Worm (Caenorhabditis elegans) whole organism, late embryonic: ENCODE measurements around the gene M163.11.

Experiments
- C38D4.7 ChIP-seq: fragments of 200-800 bp; sonication (Bioruptor generic); optimal IDR thresholded peaks from 2 replicates; lab custom pipeline; 2018; ENCODE audit warnings: mild to moderate bottlenecking, missing genetic modification characterization, moderate library complexity, missing compliant biosample characterization
- F13H6.1 ChIP-seq: sonication (generic microtip); optimal IDR thresholded peaks from 2 replicates; lab custom pipeline; 2016; ENCODE audit warnings: missing genetic modification characterization, missing compliant biosample characterization
- K02D7.2 ChIP-seq: sonication (generic microtip); optimal IDR thresholded peaks from 2 replicates; lab custom pipeline; 2017; ENCODE audit warnings: mild to moderate bottlenecking, missing genetic modification characterization, missing compliant biosample characterization
- K09A11.1 ChIP-seq: sonication (generic microtip); optimal IDR thresholded peaks from 2 replicates; lab custom pipeline; 2017; ENCODE audit warnings: antibody characterized with exemption, mild to moderate bottlenecking, missing genetic modification characterization, missing compliant biosample characterization; ENCODE audit not compliant: insufficient read depth
- T23F11.4 ChIP-seq: fragments of 200-800 bp; sonication (Bioruptor generic); optimal IDR thresholded peaks from 2 replicates; lab custom pipeline; 2018; ENCODE audit warnings: mild to moderate bottlenecking, missing genetic modification characterization, missing compliant biosample characterization
- Y22D7AL.16 ChIP-seq: sonication (generic microtip); optimal IDR thresholded peaks from 2 replicates; lab custom pipeline; 2016; ENCODE audit warnings: missing genetic modification characterization, missing compliant biosample characterization
- ahr-1 ChIP-seq: sonication (generic microtip); optimal IDR thresholded peaks from 2 replicates; lab custom pipeline; 2016; ENCODE audit warnings: missing genetic modification characterization, missing compliant biosample characterization
- ama-1 ChIP-seq: fragments of 150-350 bp; optimal IDR thresholded peaks from 2 replicates; lab custom pipeline; 2014
- ceh-14 ChIP-seq: sonication (generic microtip); optimal IDR thresholded peaks from 2 replicates; lab custom pipeline; 2016; ENCODE audit warnings: missing genotype, missing genetic modification characterization, missing compliant biosample characterization
- ceh-18 ChIP-seq: sonication (generic microtip); optimal IDR thresholded peaks from 2 replicates; lab custom pipeline; 2016; ENCODE audit warnings: missing genetic modification characterization, missing compliant biosample characterization
- ceh-22 ChIP-seq: sonication (generic microtip); optimal IDR thresholded peaks from 2 replicates; lab custom pipeline; 2017; ENCODE audit warnings: missing biosample characterization, missing genetic modification characterization
- ceh-30 ChIP-seq: fragments of 150-350 bp; optimal IDR thresholded peaks from 2 replicates; lab custom pipeline; 2014; ENCODE audit warnings: missing biosample characterization, missing genetic modification characterization
- ceh-34 ChIP-seq: sonication (generic microtip); optimal IDR thresholded peaks from 2 replicates; lab custom pipeline; 2016; ENCODE audit warnings: mild to moderate bottlenecking, missing genetic modification characterization, missing compliant biosample characterization
- ceh-6 ChIP-seq: fragments of 200-800 bp; sonication (Bioruptor generic); optimal IDR thresholded peaks from 2 replicates; lab custom pipeline; 2018; ENCODE audit warnings: mild to moderate bottlenecking, missing genetic modification characterization, missing compliant biosample characterization
- che-1 ChIP-seq: sonication (generic microtip); optimal IDR thresholded peaks from 2 replicates; lab custom pipeline; 2016; ENCODE audit warnings: mild to moderate bottlenecking, missing genetic modification characterization, missing compliant biosample characterization
- dmd-4 ChIP-seq: sonication (generic microtip); optimal IDR thresholded peaks from 2 replicates; lab custom pipeline; 2016; ENCODE audit warnings: borderline replicate concordance, missing genetic modification characterization, missing compliant biosample characterization
- dve-1 ChIP-seq: sonication (generic microtip); optimal IDR thresholded peaks from 2 replicates; lab custom pipeline; 2017; ENCODE audit warnings: antibody characterized with exemption, mild to moderate bottlenecking, missing genetic modification characterization, missing compliant biosample characterization
- elt-2 ChIP-seq: sonication (generic microtip); optimal IDR thresholded peaks from 2 replicates; lab custom pipeline; 2016; ENCODE audit warnings: missing genetic modification reagents, missing genetic modification characterization, missing compliant biosample characterization
- elt-4 ChIP-seq: sonication (generic microtip); optimal IDR thresholded peaks from 2 replicates; lab custom pipeline; 2016; ENCODE audit warnings: missing genetic modification characterization, missing compliant biosample characterization
- ets-4 ChIP-seq: sonication (generic microtip); optimal IDR thresholded peaks from 2 replicates; lab custom pipeline; 2016; ENCODE audit warnings: missing genetic modification characterization, missing compliant biosample characterization
- eyg-1 ChIP-seq: sonication (generic microtip); optimal IDR thresholded peaks from 2 replicates; lab custom pipeline; 2016; ENCODE audit warnings: missing genotype, missing genetic modification characterization, missing compliant biosample characterization
- fax-1 ChIP-seq: sonication (generic microtip); optimal IDR thresholded peaks from 2 replicates; lab custom pipeline; 2016; ENCODE audit warnings: missing genotype, missing genetic modification characterization, missing compliant biosample characterization
- fkh-10 ChIP-seq: fragments of 150-350 bp; optimal IDR thresholded peaks from 2 replicates; lab custom pipeline; 2014; ENCODE audit warnings: missing biosample characterization, missing genetic modification reagents, missing genetic modification characterization
- fkh-6 ChIP-seq: sonication (generic microtip); optimal IDR thresholded peaks from 2 replicates; lab custom pipeline; 2016; ENCODE audit warnings: missing genetic modification characterization, missing compliant biosample characterization
- hlh-15 ChIP-seq: sonication (generic microtip); optimal IDR thresholded peaks from 2 replicates; lab custom pipeline; 2016; ENCODE audit warnings: missing genetic modification characterization, missing compliant biosample characterization
- hlh-6 ChIP-seq: sonication (generic microtip); optimal IDR thresholded peaks from 2 replicates; lab custom pipeline; 2016; ENCODE audit warnings: missing genotype, missing genetic modification characterization, missing compliant biosample characterization
- hlh-8 ChIP-seq: sonication (generic microtip); optimal IDR thresholded peaks from 2 replicates; lab custom pipeline; 2016; ENCODE audit warnings: missing genotype, missing genetic modification characterization, missing compliant biosample characterization
- lim-6 ChIP-seq: sonication (generic microtip); optimal IDR thresholded peaks from 2 replicates; lab custom pipeline; 2016; ENCODE audit warnings: missing genetic modification characterization, missing compliant biosample characterization
- lin-11 ChIP-seq: fragments of 200-800 bp; sonication (Bioruptor generic); optimal IDR thresholded peaks from 2 replicates; lab custom pipeline; 2018; ENCODE audit warnings: mild to moderate bottlenecking, missing genetic modification characterization, missing compliant biosample characterization
- madf-2 ChIP-seq: sonication (generic microtip); optimal IDR thresholded peaks from 2 replicates; lab custom pipeline; 2017; ENCODE audit warnings: missing genetic modification characterization, missing compliant biosample characterization
- mec-3 ChIP-seq: sonication (generic microtip); optimal IDR thresholded peaks from 2 replicates; lab custom pipeline; 2016; ENCODE audit warnings: borderline replicate concordance, missing genetic modification characterization, missing compliant biosample characterization
- nfya-1 ChIP-seq: sonication (generic microtip); optimal IDR thresholded peaks from 2 replicates; lab custom pipeline; 2017; ENCODE audit warnings: missing genetic modification characterization, mild to moderate bottlenecking, missing compliant biosample characterization, antibody characterized with exemption, moderate library complexity
- nhr-11 ChIP-seq: fragments of 150-350 bp; optimal IDR thresholded peaks from 2 replicates; lab custom pipeline; 2014; ENCODE audit warnings: missing biosample characterization, missing genetic modification characterization
- pag-3 ChIP-seq: sonication (generic microtip); optimal IDR thresholded peaks from 2 replicates; lab custom pipeline; 2016; ENCODE audit warnings: missing compliant biosample characterization, missing genetic modification characterization, borderline replicate concordance
- pax-1 ChIP-seq: fragments of 150-350 bp; optimal IDR thresholded peaks from 2 replicates; lab custom pipeline; 2014; ENCODE audit warnings: missing biosample characterization, missing genetic modification characterization
- pha-2 ChIP-seq: sonication (generic microtip); optimal IDR thresholded peaks from 2 replicates; lab custom pipeline; 2017; ENCODE audit warnings: mild to moderate bottlenecking, missing genetic modification characterization, missing compliant biosample characterization
- pha-4 ChIP-seq: fragments of 150-350 bp; optimal IDR thresholded peaks from 2 replicates; lab custom pipeline; 2018; ENCODE audit warnings: missing biosample characterization, missing genetic modification reagents, missing genetic modification characterization
- pqm-1 ChIP-seq: sonication (generic microtip); optimal IDR thresholded peaks from 2 replicates; lab custom pipeline; 2016; ENCODE audit warnings: missing genetic modification characterization, missing compliant biosample characterization
- pros-1 ChIP-seq: fragments of 150-350 bp; optimal IDR thresholded peaks from 2 replicates; lab custom pipeline; 2014; ENCODE audit warnings: missing biosample characterization, missing genetic modification reagents, missing genetic modification characterization
- ref-2 ChIP-seq: sonication (generic microtip); optimal IDR thresholded peaks from 2 replicates; lab custom pipeline; 2016; ENCODE audit warnings: missing genetic modification characterization, missing compliant biosample characterization
- rnt-1 ChIP-seq: sonication (generic microtip); optimal IDR thresholded peaks from 2 replicates; lab custom pipeline; 2016; ENCODE audit warnings: missing genetic modification characterization, missing compliant biosample characterization
- sdc-2 ChIP-seq: sonication (generic microtip); optimal IDR thresholded peaks from 2 replicates; lab custom pipeline; 2016; ENCODE audit warnings: missing genotype, missing genetic modification characterization, missing compliant biosample characterization
- sox-2 ChIP-seq: fragments of 200-800 bp; sonication (Bioruptor generic); IDR thresholded peaks from 2 replicates; pipeline ENCODE4 v1.3.6; 2022; ENCODE audit warnings: missing genetic modification reagents, missing genetic modification characterization, missing compliant biosample characterization
- syd-9 ChIP-seq: sonication (generic microtip); optimal IDR thresholded peaks from 2 replicates; lab custom pipeline; 2016; ENCODE audit warnings: mild to moderate bottlenecking, missing genetic modification characterization, moderate library complexity, missing compliant biosample characterization
- tbx-2 ChIP-seq: sonication (generic microtip); optimal IDR thresholded peaks from 2 replicates; lab custom pipeline; 2016; ENCODE audit warnings: missing genetic modification characterization, missing compliant biosample characterization
- tbx-7 ChIP-seq: sonication (generic microtip); optimal IDR thresholded peaks from 2 replicates; lab custom pipeline; 2016; ENCODE audit warnings: missing genotype, missing genetic modification characterization, missing compliant biosample characterization
- unc-3 ChIP-seq, 2 experiments: fragments of 200-800 bp in 1 of 2; sonication (Bioruptor generic) in 1 of 2; sonication (generic microtip) in 1 of 2; conservative IDR thresholded peaks in 1 of 2; optimal IDR thresholded peaks in 1 of 2; 2 replicates each; pipeline versions ENCODE4 v1.3.6 to Lab custom; 2016 to 2022; ENCODE audit warnings: missing compliant biosample characterization in 2 of 2, missing genetic modification characterization in 2 of 2, missing genetic modification reagents in 1 of 2
- unc-42 ChIP-seq: sonication (generic microtip); optimal IDR thresholded peaks from 2 replicates; lab custom pipeline; 2016; ENCODE audit warnings: missing genotype, missing genetic modification characterization, missing compliant biosample characterization
- unc-55 ChIP-seq: sonication (generic microtip); optimal IDR thresholded peaks from 2 replicates; lab custom pipeline; 2017; ENCODE audit warnings: missing biosample characterization, missing genetic modification reagents, missing genetic modification characterization

Gene M163.11

DNA sequence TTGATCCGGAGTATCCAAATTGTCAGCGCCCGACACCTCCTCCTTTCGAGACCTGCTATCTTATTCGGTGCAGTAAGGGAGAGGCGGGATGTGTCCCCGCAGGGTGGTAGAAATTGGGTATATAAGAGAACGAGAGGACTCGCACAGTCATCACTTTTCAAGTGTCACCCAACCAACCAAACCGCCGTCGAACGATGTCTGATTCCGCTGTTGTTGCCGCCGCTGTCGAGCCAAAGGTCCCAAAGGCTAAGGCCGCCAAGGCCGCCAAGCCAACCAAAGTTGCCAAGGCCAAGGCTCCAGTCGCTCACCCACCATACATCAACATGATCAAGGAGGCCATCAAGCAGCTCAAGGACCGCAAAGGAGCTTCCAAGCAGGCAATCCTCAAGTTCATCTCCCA, 10.8 kb downstream of the M163.11 start, which contains the start of gene his-24 (continued):
- TF ChIP-seq ceh-18 (tag; lab: Kevin White, UChicago) (peak; percentile 63), pros-1 (peak; percentile 6), ceh-30 (tag; lab: Kevin White, UChicago) (no peak), sdc-2 (tag; lab: Kevin White, UChicago) (peak; percentile 40), T23F11.4 (GFP tag; lab: Kevin White, UChicago) (no peak), unc-3 (GFP tag; conservative IDR thresholded peaks at IDR 0.05; lab: Robert Waterston, UW) (no peak), unc-3 (tag; optimal IDR thresholded peaks at IDR 0.05; lab: Kevin White, UChicago) (no peak), fax-1 (tag; lab: Kevin White, UChicago) (no peak), rnt-1 (tag; lab: Kevin White, UChicago) (peak; percentile 15), ceh-34 (peak; percentile 53), unc-42 (tag; lab: Kevin White, UChicago) (peak; percentile 20), ahr-1 (tag; lab: Kevin White, UChicago) (no peak), fkh-10 (no peak), Y22D7AL.16 (tag; lab: Kevin White, UChicago) (no peak), eyg-1 (tag; lab: Kevin White, UChicago) (no peak), pha-4 (tag; lab: Kevin White, UChicago) (no peak), pax-1 (tag; lab: Kevin White, UChicago) (no peak), pqm-1 (tag; lab: Kevin White, UChicago) (no peak), hlh-6 (tag; lab: Kevin White, UChicago) (no peak), madf-2 (tag; lab: Kevin White, UChicago) (no peak), K09A11.1 (tag; lab: Kevin White, UChicago) (no peak), C38D4.7 (GFP tag; lab: Kevin White, UChicago) (no peak), hlh-8 (tag; lab: Kevin White, UChicago) (no peak), lin-11 (no peak), ama-1 (peak; percentile 67), ceh-14 (tag; lab: Kevin White, UChicago) (no peak), hlh-15 (tag; lab: Kevin White, UChicago) (no peak), elt-2 (tag; lab: Kevin White, UChicago) (peak; percentile 28), ref-2 (peak; percentile 73), tbx-7 (tag; lab: Kevin White, UChicago) (no peak), K02D7.2 (tag; lab: Kevin White, UChicago) (no peak), F13H6.1 (tag; lab: Kevin White, UChicago) (no peak), sox-2 (GFP tag; lab: Robert Waterston, UW) (no peak), pha-2 (tag; lab: Kevin White, UChicago) (no peak), lim-6 (no peak)

DNA sequence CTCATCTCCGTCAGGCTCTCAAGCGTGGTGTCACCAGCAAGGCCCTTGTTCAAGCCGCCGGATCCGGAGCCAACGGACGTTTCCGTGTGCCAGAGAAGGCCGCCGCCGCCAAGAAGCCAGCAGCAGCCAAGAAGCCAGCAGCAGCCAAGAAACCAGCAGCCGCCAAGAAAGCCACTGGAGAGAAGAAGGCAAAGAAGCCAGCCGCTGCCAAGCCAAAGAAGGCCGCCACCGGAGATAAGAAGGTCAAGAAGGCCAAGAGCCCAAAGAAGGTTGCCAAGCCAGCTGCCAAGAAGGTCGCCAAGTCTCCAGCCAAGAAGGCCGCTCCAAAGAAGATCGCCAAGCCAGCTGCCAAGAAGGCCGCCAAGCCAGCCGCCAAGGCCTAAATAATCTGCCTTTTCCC, 11.3 kb downstream of the M163.11 start:
- TF ChIP-seq elt-4 (tag; lab: Kevin White, UChicago): peak; percentile 49
- no peak for TF ChIP-seq elt-2 (tag; lab: Kevin White, UChicago)

DNA sequence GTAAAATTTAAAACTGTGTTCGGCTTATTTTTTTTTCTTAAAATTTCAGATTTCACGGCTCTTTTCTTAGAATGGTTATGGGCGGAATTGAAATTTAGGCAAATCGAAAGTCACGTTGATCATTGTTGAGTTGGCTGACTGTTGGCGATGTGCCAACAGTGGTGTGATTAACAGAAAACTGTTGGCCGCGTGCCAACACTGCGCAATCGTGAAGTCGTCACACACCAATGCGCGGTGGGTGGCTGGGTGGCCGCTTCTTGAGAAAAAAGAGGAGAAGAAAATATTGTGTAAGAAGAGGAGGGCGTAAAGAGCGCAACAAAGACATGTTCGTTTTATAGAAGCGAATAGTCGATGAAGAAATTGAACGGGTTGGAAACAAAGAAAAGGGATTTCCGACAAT, 11.9 kb downstream of the M163.11 start:
- TF ChIP-seq pag-3 (tag; lab: Kevin White, UChicago) (no peak), K09A11.1 (tag; lab: Kevin White, UChicago) (no peak), ceh-6 (GFP tag; lab: Kevin White, UChicago) (no peak), F13H6.1 (tag; lab: Kevin White, UChicago) (no peak), unc-55 (GFP tag; lab: Kevin White, UChicago) (no peak), sdc-2 (tag; lab: Kevin White, UChicago) (peak; percentile 59), pax-1 (tag; lab: Kevin White, UChicago) (no peak), tbx-7 (tag; lab: Kevin White, UChicago) (no peak), che-1 (no peak), elt-2 (tag; lab: Kevin White, UChicago) (peak; percentile 13), fkh-6 (tag; lab: Kevin White, UChicago) (no peak), dmd-4 (tag; lab: Kevin White, UChicago) (peak; percentile 14), fkh-10 (no peak), ets-4 (no peak), K02D7.2 (tag; lab: Kevin White, UChicago) (no peak), lin-11 (no peak), nfya-1 (tag; lab: Kevin White, UChicago) (peak; percentile 16), ref-2 (peak; percentile 38), syd-9 (tag; lab: Kevin White, UChicago) (no peak), ceh-22 (tag; lab: Kevin White, UChicago) (no peak), nhr-11 (tag; lab: Kevin White, UChicago) (no peak), Y22D7AL.16 (tag; lab: Kevin White, UChicago) (no peak), dve-1 (no peak), ceh-14 (tag; lab: Kevin White, UChicago) (no peak), mec-3 (tag; lab: Kevin White, UChicago) (no peak), tbx-2 (no peak), pqm-1 (tag; lab: Kevin White, UChicago) (no peak)
